Worm (Caenorhabditis elegans) whole organism, late embryonic: Measurements from ENCODE around the gene Y46G5A.38.

Experiments used
- C08G9.2 ChIP-seq: sonication (generic microtip); optimal IDR thresholded peaks from 2 replicates; lab custom pipeline; 2016; ENCODE audit warnings: mild to moderate bottlenecking, missing genetic modification characterization, moderate library complexity, missing compliant biosample characterization
- K02D7.2 ChIP-seq: sonication (generic microtip); optimal IDR thresholded peaks from 2 replicates; lab custom pipeline; 2017; ENCODE audit warnings: mild to moderate bottlenecking, missing genetic modification characterization, missing compliant biosample characterization
- K09A11.1 ChIP-seq: sonication (generic microtip); optimal IDR thresholded peaks from 2 replicates; lab custom pipeline; 2017; ENCODE audit warnings: antibody characterized with exemption, mild to moderate bottlenecking, missing genetic modification characterization, missing compliant biosample characterization; ENCODE audit not compliant: insufficient read depth
- ama-1 ChIP-seq: fragments of 150-350 bp; optimal IDR thresholded peaks from 2 replicates; lab custom pipeline; 2014
- ceh-14 ChIP-seq: sonication (generic microtip); optimal IDR thresholded peaks from 2 replicates; lab custom pipeline; 2016; ENCODE audit warnings: missing genotype, missing genetic modification characterization, missing compliant biosample characterization
- ceh-19 ChIP-seq: fragments of 200-800 bp; sonication (Bioruptor generic); optimal IDR thresholded peaks from 2 replicates; lab custom pipeline; 2018; ENCODE audit warnings: mild to moderate bottlenecking, missing genetic modification characterization, missing compliant biosample characterization
- ceh-24 ChIP-seq: sonication (generic microtip); optimal IDR thresholded peaks from 2 replicates; lab custom pipeline; 2016; ENCODE audit warnings: mild to moderate bottlenecking, missing genetic modification characterization, missing compliant biosample characterization
- ceh-30 ChIP-seq: fragments of 150-350 bp; optimal IDR thresholded peaks from 2 replicates; lab custom pipeline; 2014; ENCODE audit warnings: missing biosample characterization, missing genetic modification characterization
- ceh-34 ChIP-seq: sonication (generic microtip); optimal IDR thresholded peaks from 2 replicates; lab custom pipeline; 2016; ENCODE audit warnings: mild to moderate bottlenecking, missing genetic modification characterization, missing compliant biosample characterization
- ceh-45 ChIP-seq: fragments of 200-800 bp; sonication (Bioruptor generic); IDR thresholded peaks from 2 replicates; pipeline ENCODE4 v1.3.6; 2022; ENCODE audit warnings: missing genetic modification reagents, missing genetic modification characterization, missing compliant biosample characterization
- ceh-48 ChIP-seq: sonication (generic microtip); optimal IDR thresholded peaks from 2 replicates; lab custom pipeline; 2016; ENCODE audit warnings: missing genetic modification characterization, inconsistent platforms, missing compliant biosample characterization
- ceh-6 ChIP-seq: fragments of 200-800 bp; sonication (Bioruptor generic); optimal IDR thresholded peaks from 2 replicates; lab custom pipeline; 2018; ENCODE audit warnings: mild to moderate bottlenecking, missing genetic modification characterization, missing compliant biosample characterization
- ceh-9 ChIP-seq: sonication (generic microtip); optimal IDR thresholded peaks from 2 replicates; lab custom pipeline; 2016; ENCODE audit warnings: mild to moderate bottlenecking, missing genetic modification characterization, inconsistent platforms, missing compliant biosample characterization
- che-1 ChIP-seq: sonication (generic microtip); optimal IDR thresholded peaks from 2 replicates; lab custom pipeline; 2016; ENCODE audit warnings: mild to moderate bottlenecking, missing genetic modification characterization, missing compliant biosample characterization
- elt-2 ChIP-seq: sonication (generic microtip); optimal IDR thresholded peaks from 2 replicates; lab custom pipeline; 2016; ENCODE audit warnings: missing genetic modification reagents, missing genetic modification characterization, missing compliant biosample characterization
- ets-4 ChIP-seq: sonication (generic microtip); optimal IDR thresholded peaks from 2 replicates; lab custom pipeline; 2016; ENCODE audit warnings: missing genetic modification characterization, missing compliant biosample characterization
- eyg-1 ChIP-seq: sonication (generic microtip); optimal IDR thresholded peaks from 2 replicates; lab custom pipeline; 2016; ENCODE audit warnings: missing genotype, missing genetic modification characterization, missing compliant biosample characterization
- fkh-10 ChIP-seq: fragments of 150-350 bp; optimal IDR thresholded peaks from 2 replicates; lab custom pipeline; 2014; ENCODE audit warnings: missing biosample characterization, missing genetic modification reagents, missing genetic modification characterization
- fkh-6 ChIP-seq: sonication (generic microtip); optimal IDR thresholded peaks from 2 replicates; lab custom pipeline; 2016; ENCODE audit warnings: missing genetic modification characterization, missing compliant biosample characterization
- gmeb-2 ChIP-seq: sonication (generic microtip); optimal IDR thresholded peaks from 2 replicates; lab custom pipeline; 2016; ENCODE audit warnings: missing genetic modification characterization, inconsistent platforms, missing compliant biosample characterization
- hlh-13 ChIP-seq: fragments of 200-800 bp; sonication (Bioruptor generic); optimal IDR thresholded peaks from 2 replicates; lab custom pipeline; 2018; ENCODE audit warnings: mild to moderate bottlenecking, missing genetic modification characterization, missing compliant biosample characterization
- hlh-15 ChIP-seq: sonication (generic microtip); optimal IDR thresholded peaks from 2 replicates; lab custom pipeline; 2016; ENCODE audit warnings: missing genetic modification characterization, missing compliant biosample characterization
- hlh-30 ChIP-seq: sonication (generic microtip); optimal IDR thresholded peaks from 2 replicates; lab custom pipeline; 2017; ENCODE audit warnings: antibody characterized with exemption, missing genetic modification characterization, missing compliant biosample characterization; ENCODE audit not compliant: insufficient read depth
- hlh-6 ChIP-seq: sonication (generic microtip); optimal IDR thresholded peaks from 2 replicates; lab custom pipeline; 2016; ENCODE audit warnings: missing genotype, missing genetic modification characterization, missing compliant biosample characterization
- hlh-8 ChIP-seq: sonication (generic microtip); optimal IDR thresholded peaks from 2 replicates; lab custom pipeline; 2016; ENCODE audit warnings: missing genotype, missing genetic modification characterization, missing compliant biosample characterization
- lin-11 ChIP-seq: fragments of 200-800 bp; sonication (Bioruptor generic); optimal IDR thresholded peaks from 2 replicates; lab custom pipeline; 2018; ENCODE audit warnings: mild to moderate bottlenecking, missing genetic modification characterization, missing compliant biosample characterization
- mec-3 ChIP-seq: sonication (generic microtip); optimal IDR thresholded peaks from 2 replicates; lab custom pipeline; 2016; ENCODE audit warnings: borderline replicate concordance, missing genetic modification characterization, missing compliant biosample characterization
- nhr-11 ChIP-seq: fragments of 150-350 bp; optimal IDR thresholded peaks from 2 replicates; lab custom pipeline; 2014; ENCODE audit warnings: missing biosample characterization, missing genetic modification characterization
- nhr-232 ChIP-seq: sonication (generic microtip); optimal IDR thresholded peaks from 2 replicates; lab custom pipeline; 2016; ENCODE audit warnings: missing genetic modification characterization, missing compliant biosample characterization
- odd-2 ChIP-seq: sonication (generic microtip); optimal IDR thresholded peaks from 2 replicates; lab custom pipeline; 2017; ENCODE audit warnings: antibody characterized with exemption, mild to moderate bottlenecking, missing genetic modification characterization, missing compliant biosample characterization
- pag-3 ChIP-seq: sonication (generic microtip); optimal IDR thresholded peaks from 2 replicates; lab custom pipeline; 2016; ENCODE audit warnings: missing compliant biosample characterization, missing genetic modification characterization, borderline replicate concordance
- pat-9 ChIP-seq: fragments of 200-800 bp; sonication (Bioruptor generic); optimal IDR thresholded peaks from 2 replicates; lab custom pipeline; 2018; ENCODE audit warnings: mild to moderate bottlenecking, missing genetic modification characterization, moderate library complexity, missing compliant biosample characterization
- pax-1 ChIP-seq: fragments of 150-350 bp; optimal IDR thresholded peaks from 2 replicates; lab custom pipeline; 2014; ENCODE audit warnings: missing biosample characterization, missing genetic modification characterization
- pqm-1 ChIP-seq: sonication (generic microtip); optimal IDR thresholded peaks from 2 replicates; lab custom pipeline; 2016; ENCODE audit warnings: missing genetic modification characterization, missing compliant biosample characterization
- pros-1 ChIP-seq: fragments of 150-350 bp; optimal IDR thresholded peaks from 2 replicates; lab custom pipeline; 2014; ENCODE audit warnings: missing biosample characterization, missing genetic modification reagents, missing genetic modification characterization
- ref-2 ChIP-seq: sonication (generic microtip); optimal IDR thresholded peaks from 2 replicates; lab custom pipeline; 2016; ENCODE audit warnings: missing genetic modification characterization, missing compliant biosample characterization
- rnt-1 ChIP-seq: sonication (generic microtip); optimal IDR thresholded peaks from 2 replicates; lab custom pipeline; 2016; ENCODE audit warnings: missing genetic modification characterization, missing compliant biosample characterization
- sox-2 ChIP-seq: fragments of 200-800 bp; sonication (Bioruptor generic); IDR thresholded peaks from 2 replicates; pipeline ENCODE4 v1.3.6; 2022; ENCODE audit warnings: missing genetic modification reagents, missing genetic modification characterization, missing compliant biosample characterization
- sox-4 ChIP-seq: sonication (generic microtip); optimal IDR thresholded peaks from 2 replicates; lab custom pipeline; 2017; ENCODE audit warnings: mild to moderate bottlenecking, missing genetic modification characterization, inconsistent platforms, missing compliant biosample characterization
- syd-9 ChIP-seq: sonication (generic microtip); optimal IDR thresholded peaks from 2 replicates; lab custom pipeline; 2016; ENCODE audit warnings: mild to moderate bottlenecking, missing genetic modification characterization, moderate library complexity, missing compliant biosample characterization
- tbx-7 ChIP-seq: sonication (generic microtip); optimal IDR thresholded peaks from 2 replicates; lab custom pipeline; 2016; ENCODE audit warnings: missing genotype, missing genetic modification characterization, missing compliant biosample characterization
- unc-3 ChIP-seq, 2 experiments: fragments of 200-800 bp in 1 of 2; sonication (Bioruptor generic) in 1 of 2; sonication (generic microtip) in 1 of 2; conservative IDR thresholded peaks in 1 of 2; optimal IDR thresholded peaks in 1 of 2; 2 replicates each; pipeline versions ENCODE4 v1.3.6 to Lab custom; 2016 to 2022; ENCODE audit warnings: missing compliant biosample characterization in 2 of 2, missing genetic modification characterization in 2 of 2, missing genetic modification reagents in 1 of 2
- unc-42 ChIP-seq: sonication (generic microtip); optimal IDR thresholded peaks from 2 replicates; lab custom pipeline; 2016; ENCODE audit warnings: missing genotype, missing genetic modification characterization, missing compliant biosample characterization
- unc-55 ChIP-seq: sonication (generic microtip); optimal IDR thresholded peaks from 2 replicates; lab custom pipeline; 2017; ENCODE audit warnings: missing biosample characterization, missing genetic modification reagents, missing genetic modification characterization
- unc-86 ChIP-seq: sonication (generic microtip); optimal IDR thresholded peaks from 2 replicates; lab custom pipeline; 2016; ENCODE audit warnings: missing genetic modification characterization, missing compliant biosample characterization
- ztf-16 ChIP-seq: sonication (generic microtip); optimal IDR thresholded peaks from 2 replicates; lab custom pipeline; 2017; ENCODE audit warnings: missing genetic modification characterization, missing compliant biosample characterization

The Y46G5A.38 gene

ce11 chrII:12850129-12850528 lies 23.3 kb downstream of the Y46G5A.38 start, which contains the start of gene Y46G5A.28:
Y46G5A.28 (plus strand) TSS chrII:12850429.
- TF ChIP-seq ceh-34 (tag; lab: Kevin White, UChicago) (no peak), tbx-7 (tag; lab: Kevin White, UChicago) (no peak), pros-1 (tag; lab: Kevin White, UChicago) (no peak), K09A11.1 (tag; lab: Kevin White, UChicago) (no peak), fkh-6 (tag; lab: Kevin White, UChicago) (no peak), syd-9 (tag; lab: Kevin White, UChicago) (no peak), ama-1 (lab: Kevin White, UChicago) (no peak), ztf-16 (tag; lab: Kevin White, UChicago) (no peak), nhr-232 (no peak)
- TF ChIP-seq, all 69 proteins: peak for 0

ce11 chrII:12855900-12856299 lies 29.0 kb downstream of the Y46G5A.38 start, which contains the start of gene Y46G5A.29:
Y46G5A.29 (plus strand) TSS chrII:12856200.
- no peak for TF ChIP-seq mec-3 (tag; lab: Kevin White, UChicago)
- TF ChIP-seq fkh-10 = no peak
- no peak for TF ChIP-seq ceh-14
- TF ChIP-seq ceh-48 (tag; lab: Kevin White, UChicago) = no peak
- no peak for TF ChIP-seq rnt-1
- no peak for TF ChIP-seq ceh-24 (tag; lab: Kevin White, UChicago)
- TF ChIP-seq hlh-15 (tag; lab: Kevin White, UChicago) = no peak
- TF ChIP-seq ama-1 (lab: Kevin White, UChicago) = no peak
- no peak for TF ChIP-seq pag-3 (tag; lab: Kevin White, UChicago)
- TF ChIP-seq ceh-19 (GFP tag; lab: Kevin White, UChicago) = no peak
- no peak for TF ChIP-seq pax-1
- no peak for TF ChIP-seq ceh-6
- no peak for TF ChIP-seq K02D7.2 (tag; lab: Kevin White, UChicago)
- no peak for TF ChIP-seq ceh-34 (tag; lab: Kevin White, UChicago)
- TF ChIP-seq sox-2 = no peak
- TF ChIP-seq unc-55 (GFP tag; lab: Kevin White, UChicago) = no peak
- no peak for TF ChIP-seq C08G9.2 (tag; lab: Kevin White, UChicago)

ce11 chrII:12865604-12866003 lies 38.8 kb downstream of the Y46G5A.38 start, which contains the start of gene snf-5:
snf-5 (minus strand) TSS chrII:12865785.
- TF ChIP-seq elt-2 (tag; lab: Kevin White, UChicago) (no peak), ref-2 (tag; lab: Kevin White, UChicago) (no peak), pat-9 (tag; lab: Kevin White, UChicago) (no peak), sox-2 (no peak), ceh-34 (tag; lab: Kevin White, UChicago) (no peak), che-1 (tag; lab: Kevin White, UChicago) (no peak), ceh-48 (tag; lab: Kevin White, UChicago) (no peak), ceh-9 (tag; lab: Kevin White, UChicago) (no peak), mec-3 (tag; lab: Kevin White, UChicago) (no peak), hlh-13 (no peak), ama-1 (lab: Kevin White, UChicago) (no peak), lin-11 (tag; lab: Kevin White, UChicago) (no peak), hlh-6 (tag; lab: Kevin White, UChicago) (no peak), ceh-24 (tag; lab: Kevin White, UChicago) (no peak), unc-42 (tag; lab: Kevin White, UChicago) (no peak), odd-2 (tag; lab: Kevin White, UChicago) (no peak), pqm-1 (tag; lab: Kevin White, UChicago) (no peak)
- TF ChIP-seq, all 69 proteins: peak for 0

- TF ChIP-seq ceh-30 (tag; lab: Kevin White, UChicago) (no peak), gmeb-2 (tag; lab: Kevin White, UChicago) (no peak), hlh-8 (tag; lab: Kevin White, UChicago) (no peak), sox-2 (no peak), mec-3 (tag; lab: Kevin White, UChicago) (no peak), fkh-10 (no peak), eyg-1 (tag; lab: Kevin White, UChicago) (no peak), unc-86 (tag; lab: Kevin White, UChicago) (no peak), unc-3 (GFP tag; conservative IDR thresholded peaks at IDR 0.05; lab: Robert Waterston, UW) (no peak), unc-3 (tag; optimal IDR thresholded peaks at IDR 0.05; lab: Kevin White, UChicago) (no peak), ets-4 (tag; lab: Kevin White, UChicago) (no peak), pros-1 (tag; lab: Kevin White, UChicago) (no peak), ceh-6 (no peak), fkh-6 (tag; lab: Kevin White, UChicago) (no peak), ceh-45 (GFP tag; lab: Robert Waterston, UW) (no peak), nhr-11 (tag; lab: Kevin White, UChicago) (no peak), hlh-30 (tag; lab: Kevin White, UChicago) (no peak), sox-4 (tag; lab: Kevin White, UChicago) (no peak)
These were observed 39.2 kb downstream of the Y46G5A.38 start for ce11 chrII:12866079-12866478.
